Worm (Caenorhabditis elegans) whole organism, L2 larva: ENCODE measurements around the gene mop-25.1.

ENCODE experiments used
- R02D3.7 ChIP-seq: fragments of 150-350 bp; optimal IDR thresholded peaks from 2 replicates; lab custom pipeline; 2014; ENCODE audit warnings: missing biosample characterization, missing genetic modification characterization
- Y55F3AM.14 ChIP-seq: fragments of 200-800 bp; sonication (Bioruptor generic); optimal IDR thresholded peaks from 2 replicates; lab custom pipeline; 2018; ENCODE audit warnings: mild to moderate bottlenecking, missing genetic modification characterization, missing compliant biosample characterization
- ZK546.5 ChIP-seq: sonication (generic microtip); optimal IDR thresholded peaks from 2 replicates; lab custom pipeline; 2017; ENCODE audit warnings: missing biosample characterization, missing genetic modification characterization
- ceh-16 ChIP-seq: fragments of 150-350 bp; optimal IDR thresholded peaks from 2 replicates; lab custom pipeline; 2014; ENCODE audit warnings: missing biosample characterization, missing genetic modification characterization
- ceh-82 ChIP-seq: fragments of 150-350 bp; optimal IDR thresholded peaks from 2 replicates; lab custom pipeline; 2014; ENCODE audit warnings: missing biosample characterization, missing genetic modification characterization
- dmd-4 ChIP-seq: sonication (generic microtip); optimal IDR thresholded peaks from 2 replicates; lab custom pipeline; 2017; ENCODE audit warnings: missing biosample characterization, missing genetic modification characterization
- elt-1 ChIP-seq: fragments of 150-350 bp; optimal IDR thresholded peaks from 2 replicates; lab custom pipeline; 2014; ENCODE audit warnings: missing biosample characterization, missing genetic modification characterization
- lin-11 ChIP-seq: fragments of 150-350 bp; sonication (generic microtip); optimal IDR thresholded peaks from 2 replicates; lab custom pipeline; 2014; ENCODE audit warnings: missing biosample characterization, missing genetic modification characterization, inconsistent platforms, mixed read lengths
- lin-39 ChIP-seq: fragments of 150-350 bp; optimal IDR thresholded peaks from 2 replicates; lab custom pipeline; 2014; ENCODE audit warnings: missing biosample characterization, missing genetic modification reagents, missing genetic modification characterization
- lsy-2 ChIP-seq, 2 experiments: fragments of 150-350 bp in 1 of 2; sonication (generic microtip) in 1 of 2; optimal IDR thresholded peaks; 2 replicates each; lab custom pipeline; 2014 to 2017; ENCODE audit warnings: missing biosample characterization in 2 of 2, missing genetic modification characterization in 2 of 2
- mbf-1 ChIP-seq: sonication (generic microtip); optimal IDR thresholded peaks from 2 replicates; lab custom pipeline; 2017; ENCODE audit warnings: missing biosample characterization, missing genetic modification characterization
- mdl-1 ChIP-seq, 2 experiments: fragments of 150-350 bp in 1 of 2; sonication (generic microtip) in 1 of 2; optimal IDR thresholded peaks; 2 replicates each; lab custom pipeline; 2017; ENCODE audit warnings: missing biosample characterization in 2 of 2, missing genetic modification characterization in 2 of 2
- nhr-129 ChIP-seq: fragments of 150-350 bp; optimal IDR thresholded peaks from 2 replicates; lab custom pipeline; 2014; ENCODE audit warnings: missing biosample characterization, missing genetic modification characterization
- nhr-21 ChIP-seq: fragments of 150-350 bp; optimal IDR thresholded peaks from 2 replicates; lab custom pipeline; 2014; ENCODE audit warnings: missing biosample characterization, missing genetic modification characterization
- nhr-25 ChIP-seq: fragments of 150-350 bp; sonication (generic microtip); optimal IDR thresholded peaks from 3 replicates; lab custom pipeline; 2014; ENCODE audit warnings: missing biosample characterization, missing genetic modification characterization
- unc-39 ChIP-seq: fragments of 150-350 bp; optimal IDR thresholded peaks from 2 replicates; lab custom pipeline; 2014; ENCODE audit warnings: missing biosample characterization, missing genetic modification characterization
- ztf-1 ChIP-seq: fragments of 200-800 bp; sonication (Bioruptor generic); conservative IDR thresholded peaks from 2 replicates; pipeline ENCODE4 v1.3.6; 2022; ENCODE audit warnings: missing genetic modification characterization, missing compliant biosample characterization
- ztf-11 ChIP-seq: sonication (generic microtip); optimal IDR thresholded peaks from 2 replicates; lab custom pipeline; 2017; ENCODE audit warnings: missing biosample characterization, missing genetic modification characterization

Gene mop-25.1

DNA sequence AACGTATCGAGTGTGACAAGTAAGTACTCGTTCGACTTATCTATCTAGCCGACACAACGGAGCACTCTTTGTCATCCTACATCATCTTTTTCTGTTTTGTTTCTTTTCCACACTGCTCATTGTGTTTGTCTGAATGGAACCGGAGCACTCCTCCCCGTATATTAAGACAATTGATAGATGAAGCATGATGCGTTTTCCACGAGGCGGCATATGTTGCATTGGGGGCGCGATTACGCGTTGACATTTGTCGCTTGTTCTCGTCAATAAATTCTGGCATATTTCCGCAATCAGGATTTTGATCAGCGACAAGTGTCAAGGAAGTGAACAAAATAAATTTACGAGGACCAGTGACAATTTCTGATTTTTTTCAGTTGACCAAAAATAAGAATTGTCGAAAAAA, 56.2 kb downstream of the mop-25.1 start:
- TF ChIP-seq unc-39 (tag; lab: Kevin White, UChicago) (no peak), dmd-4 (tag; lab: Kevin White, UChicago) (no peak), ceh-82 (no peak), ztf-1 (GFP tag; lab: Robert Waterston, UW) (no peak), ztf-11 (no peak), elt-1 (tag; lab: Kevin White, UChicago) (no peak), ceh-16 (tag; lab: Kevin White, UChicago) (no peak), mbf-1 (no peak), nhr-129 (tag; lab: Kevin White, UChicago) (no peak), lsy-2 (tag; optimal IDR thresholded peaks at IDR 0.05; lab: Kevin White, UChicago) (no peak), lin-11 (no peak), nhr-25 (tag; lab: Kevin White, UChicago) (no peak), nhr-21 (tag; lab: Kevin White, UChicago) (no peak), lin-39 (tag; lab: Kevin White, UChicago) (no peak), R02D3.7 (tag; lab: Kevin White, UChicago) (no peak), ZK546.5 (tag; lab: Kevin White, UChicago) (no peak), Y55F3AM.14 (no peak), mdl-1 (tag; optimal IDR thresholded peaks at IDR 0.05; lab: Kevin White, UChicago) (no peak)
